Fruit fly (Drosophila melanogaster) whole organism, embryonic: ENCODE data around the gene scny.

Source experiments
- Bgb ChIP-seq: fragments of 200-800 bp; sonication (Bioruptor generic); IDR thresholded peaks from 2 replicates; pipeline ENCODE4 v1.3.6; 2022; ENCODE audit warnings: missing biosample characterization, missing genetic modification characterization; ENCODE audit not compliant: partially characterized antibody
- CG10267 ChIP-seq: fragments of 200-800 bp; sonication (Bioruptor generic); optimal IDR thresholded peaks from 2 replicates; lab custom pipeline; 2018; ENCODE audit warnings: missing biosample characterization, mild to moderate bottlenecking, missing genetic modification characterization, moderate library complexity
- CG10321 ChIP-seq: fragments of 200-800 bp; sonication (Bioruptor generic); IDR thresholded peaks from 2 replicates; pipeline ENCODE4 v1.3.6; 2022; ENCODE audit warnings: missing biosample characterization, missing genetic modification characterization
- CG12391 ChIP-seq: fragments of 200-800 bp; sonication (Bioruptor generic); optimal IDR thresholded peaks from 3 replicates; lab custom pipeline; 2018; ENCODE audit warnings: missing biosample characterization, mild to moderate bottlenecking, missing genetic modification characterization, moderate library complexity
- CG12659 ChIP-seq: fragments of 200-800 bp; sonication (Bioruptor generic); optimal IDR thresholded peaks from 3 replicates; lab custom pipeline; 2017; ENCODE audit warnings: mild to moderate bottlenecking, missing biosample characterization, missing genetic modification reagents, missing genetic modification characterization
- CG13775 ChIP-seq: fragments of 200-800 bp; sonication (Bioruptor generic); optimal IDR thresholded peaks from 3 replicates; lab custom pipeline; 2017; ENCODE audit warnings: missing biosample characterization, mild to moderate bottlenecking, missing genetic modification characterization
- CG16863 ChIP-seq: fragments of 200-800 bp; sonication (Bioruptor generic); optimal IDR thresholded peaks from 3 replicates; lab custom pipeline; 2016; ENCODE audit warnings: missing biosample characterization, missing genetic modification characterization
- CG17186 ChIP-seq: fragments of 200-800 bp; sonication (Bioruptor generic); optimal IDR thresholded peaks from 3 replicates; lab custom pipeline; 2017; ENCODE audit warnings: missing biosample characterization, missing genetic modification reagents, missing genetic modification characterization
- CG17802 ChIP-seq: fragments of 200-800 bp; sonication (Bioruptor generic); optimal IDR thresholded peaks from 2 replicates; lab custom pipeline; 2018; ENCODE audit warnings: missing biosample characterization, mild to moderate bottlenecking, missing genetic modification characterization, moderate library complexity
- CG1792 ChIP-seq: fragments of 200-800 bp; sonication (Bioruptor generic); optimal IDR thresholded peaks from 2 replicates; lab custom pipeline; 2016; ENCODE audit warnings: missing biosample characterization, missing genetic modification characterization
- CG18476 ChIP-seq: fragments of 200-800 bp; sonication (Bioruptor generic); optimal IDR thresholded peaks from 2 replicates; lab custom pipeline; 2016; ENCODE audit warnings: missing biosample characterization, mild to moderate bottlenecking, missing genetic modification characterization
- CG31224 ChIP-seq: fragments of 200-800 bp; sonication (Bioruptor generic); IDR thresholded peaks from 2 replicates; pipeline ENCODE4 v1.3.6; 2022; ENCODE audit warnings: missing biosample characterization, missing genetic modification characterization
- CG3163 ChIP-seq: fragments of 200-800 bp; sonication (Bioruptor generic); optimal IDR thresholded peaks from 3 replicates; lab custom pipeline; 2016; ENCODE audit warnings: missing biosample characterization, missing genetic modification characterization
- CG32532 ChIP-seq: fragments of 200-800 bp; sonication (Bioruptor generic); IDR thresholded peaks from 2 replicates; pipeline ENCODE4 v1.3.6; 2022; ENCODE audit warnings: missing biosample characterization, missing genetic modification characterization
- CG32767 ChIP-seq: fragments of 200-800 bp; sonication (Bioruptor generic); IDR thresholded peaks from 2 replicates; pipeline ENCODE4 v1.3.6; 2022; ENCODE audit warnings: missing biosample characterization, missing genetic modification characterization
- CG34376 ChIP-seq: fragments of 200-800 bp; sonication (Bioruptor generic); optimal IDR thresholded peaks from 2 replicates; lab custom pipeline; 2018; ENCODE audit warnings: missing biosample characterization, mild to moderate bottlenecking, missing genetic modification characterization
- CG6765 ChIP-seq: fragments of 200-800 bp; sonication (Bioruptor generic); optimal IDR thresholded peaks from 3 replicates; lab custom pipeline; 2017; ENCODE audit warnings: missing biosample characterization, mild to moderate bottlenecking, missing genetic modification characterization
- CG8388 ChIP-seq: fragments of 200-800 bp; sonication (Bioruptor generic); optimal IDR thresholded peaks from 2 replicates; lab custom pipeline; 2019; ENCODE audit warnings: missing biosample characterization, mild to moderate bottlenecking, missing genetic modification characterization, moderate library complexity
- Doc2 ChIP-seq: fragments of 200-800 bp; sonication (Bioruptor generic); IDR thresholded peaks from 2 replicates; pipeline ENCODE4 v1.3.6; 2022; ENCODE audit warnings: missing biosample characterization, missing genetic modification characterization
- Dref ChIP-seq: fragments of 200-800 bp; sonication (Bioruptor generic); IDR thresholded peaks from 2 replicates; pipeline ENCODE4 v1.3.6; 2022; ENCODE audit warnings: missing biosample characterization, missing genetic modification characterization
- E2f2 ChIP-seq: fragments of 200-800 bp; sonication (Bioruptor generic); IDR thresholded peaks from 2 replicates; pipeline ENCODE4 v1.3.6; 2022; ENCODE audit warnings: missing biosample characterization, missing genetic modification characterization
- HHEX ChIP-seq: fragments of 200-800 bp; sonication (Bioruptor generic); optimal IDR thresholded peaks from 3 replicates; lab custom pipeline; 2017; ENCODE audit warnings: missing biosample characterization, mild to moderate bottlenecking, missing genetic modification characterization, missing genetic modification reagents
- HmgZ ChIP-seq: fragments of 200-800 bp; sonication (Bioruptor generic); optimal IDR thresholded peaks from 2 replicates; lab custom pipeline; 2018; ENCODE audit warnings: missing biosample characterization, mild to moderate bottlenecking, missing genetic modification characterization
- Kr ChIP-seq: fragments of 200-800 bp; sonication (Bioruptor generic); optimal IDR thresholded peaks from 2 replicates; lab custom pipeline; 2017; ENCODE audit warnings: missing biosample characterization, mild to moderate bottlenecking, missing genetic modification characterization
- Med ChIP-seq: fragments of 200-800 bp; sonication (Bioruptor generic); peaks from one replicate; lab custom pipeline; 2016; ENCODE audit warnings: missing biosample characterization, missing genetic modification characterization, mild to moderate bottlenecking, inconsistent platforms, moderate library complexity
- Mes4 ChIP-seq: fragments of 200-800 bp; sonication (Bioruptor generic); optimal IDR thresholded peaks from 2 replicates; lab custom pipeline; 2016; ENCODE audit warnings: missing biosample characterization, missing genetic modification characterization
- Sin3A ChIP-seq: fragments of >200 bp; optimal IDR thresholded peaks from 2 replicates; lab custom pipeline; 2018
- abd-A ChIP-seq: fragments of 200-800 bp; sonication (Bioruptor generic); optimal IDR thresholded peaks from 3 replicates; lab custom pipeline; 2019; ENCODE audit warnings: missing biosample characterization, mild to moderate bottlenecking, missing genetic modification characterization, moderate library complexity
- ase ChIP-seq: fragments of 200-800 bp; sonication (Bioruptor generic); IDR thresholded peaks from 3 replicates; pipeline ENCODE4 v1.3.6; 2022; ENCODE audit warnings: missing biosample characterization, missing genetic modification characterization
- bbx ChIP-seq: fragments of 200-800 bp; sonication (Bioruptor generic); IDR thresholded peaks from 2 replicates; pipeline ENCODE4 v1.3.6; 2022; ENCODE audit warnings: missing biosample characterization, missing genetic modification characterization; ENCODE audit not compliant: partially characterized antibody
- chm ChIP-seq: fragments of 200-800 bp; sonication (Bioruptor generic); IDR thresholded peaks from 2 replicates; pipeline ENCODE4 v1.3.6; 2022; ENCODE audit warnings: missing biosample characterization, missing genetic modification characterization
- crp ChIP-seq, 2 experiments: fragments of 200-800 bp; sonication (Bioruptor generic); optimal IDR thresholded peaks; 2 replicates in 1 of 2; 3 replicates in 1 of 2; lab custom pipeline; 2017; ENCODE audit warnings: missing biosample characterization in 2 of 2, missing genetic modification characterization in 2 of 2, mild to moderate bottlenecking in 1 of 2, moderate library complexity in 1 of 2
- fd96Cb ChIP-seq: fragments of 200-800 bp; sonication (Bioruptor generic); optimal IDR thresholded peaks from 2 replicates; lab custom pipeline; 2018; ENCODE audit warnings: missing biosample characterization, mild to moderate bottlenecking, missing genetic modification characterization, moderate library complexity
- gcm2 ChIP-seq: fragments of 200-800 bp; sonication (Bioruptor generic); optimal IDR thresholded peaks from 2 replicates; lab custom pipeline; 2016; ENCODE audit warnings: missing biosample characterization, missing genetic modification characterization
- jing ChIP-seq: fragments of 200-800 bp; sonication (Bioruptor generic); optimal IDR thresholded peaks from 2 replicates; lab custom pipeline; 2018; ENCODE audit warnings: missing biosample characterization, mild to moderate bottlenecking, missing genetic modification characterization
- maf-S ChIP-seq: fragments of 200-800 bp; sonication (Bioruptor generic); optimal IDR thresholded peaks from 2 replicates; lab custom pipeline; 2016; ENCODE audit warnings: missing biosample characterization, missing genetic modification characterization
- mirr ChIP-seq: fragments of 200-800 bp; sonication (Bioruptor generic); optimal IDR thresholded peaks from 3 replicates; lab custom pipeline; 2018; ENCODE audit warnings: missing biosample characterization, mild to moderate bottlenecking, missing genetic modification characterization
- mld ChIP-seq: fragments of 200-800 bp; sonication (Bioruptor generic); IDR thresholded peaks from 3 replicates; pipeline ENCODE4 v1.3.6; 2022; ENCODE audit warnings: missing biosample characterization, missing genetic modification characterization; ENCODE audit not compliant: partially characterized antibody
- nau ChIP-seq: fragments of 200-800 bp; sonication (Bioruptor generic); optimal IDR thresholded peaks from 3 replicates; lab custom pipeline; 2017; ENCODE audit warnings: missing biosample characterization, mild to moderate bottlenecking, missing genetic modification characterization, missing genetic modification reagents
- ranshi ChIP-seq: fragments of 200-800 bp; sonication (Bioruptor generic); IDR thresholded peaks from 2 replicates; pipeline ENCODE4 v1.3.6; 2022; ENCODE audit warnings: missing biosample characterization, missing genetic modification characterization
- repo ChIP-seq: fragments of 200-800 bp; sonication (Bioruptor generic); optimal IDR thresholded peaks from 2 replicates; lab custom pipeline; 2016; ENCODE audit warnings: missing biosample characterization, missing genetic modification characterization
- sc ChIP-seq, 3 experiments: fragments of >200 bp in 2 of 3; fragments of 200-800 bp in 1 of 3; sonication (Bioruptor generic) in 1 of 3; optimal IDR thresholded peaks; 2 replicates in 2 of 3; 3 replicates in 1 of 3; lab custom pipeline; 2017; ENCODE audit warnings: mild to moderate bottlenecking in 1 of 3, missing biosample characterization in 1 of 3, missing genetic modification characterization in 1 of 3, missing genetic modification reagents in 1 of 3
- scrt ChIP-seq: fragments of 200-800 bp; sonication (Bioruptor generic); optimal IDR thresholded peaks from 2 replicates; lab custom pipeline; 2018; ENCODE audit warnings: missing biosample characterization, mild to moderate bottlenecking, missing genetic modification characterization, moderate library complexity
- slbo ChIP-seq: fragments of 200-800 bp; sonication (Bioruptor generic); IDR thresholded peaks from 2 replicates; pipeline ENCODE4 v1.3.6; 2022; ENCODE audit warnings: missing biosample characterization, missing genetic modification characterization
- sqz ChIP-seq: fragments of 200-800 bp; sonication (Bioruptor generic); optimal IDR thresholded peaks from 3 replicates; lab custom pipeline; 2018; ENCODE audit warnings: missing biosample characterization, mild to moderate bottlenecking, missing genetic modification characterization
- sr ChIP-seq: fragments of 200-800 bp; sonication (Bioruptor generic); IDR thresholded peaks from 3 replicates; pipeline ENCODE4 v1.3.6; 2022; ENCODE audit warnings: missing biosample characterization, missing genetic modification characterization
- stc ChIP-seq: fragments of 200-800 bp; sonication (Bioruptor generic); IDR thresholded peaks from 2 replicates; pipeline ENCODE4 v1.3.6; 2022; ENCODE audit warnings: missing biosample characterization, missing genetic modification characterization
- ttk ChIP-seq: fragments of 200-800 bp; sonication (Bioruptor generic); IDR thresholded peaks from 2 replicates; pipeline ENCODE4 v2.1.2; 2022; ENCODE audit warnings: missing biosample characterization, missing genetic modification characterization

scny gene

DNA sequence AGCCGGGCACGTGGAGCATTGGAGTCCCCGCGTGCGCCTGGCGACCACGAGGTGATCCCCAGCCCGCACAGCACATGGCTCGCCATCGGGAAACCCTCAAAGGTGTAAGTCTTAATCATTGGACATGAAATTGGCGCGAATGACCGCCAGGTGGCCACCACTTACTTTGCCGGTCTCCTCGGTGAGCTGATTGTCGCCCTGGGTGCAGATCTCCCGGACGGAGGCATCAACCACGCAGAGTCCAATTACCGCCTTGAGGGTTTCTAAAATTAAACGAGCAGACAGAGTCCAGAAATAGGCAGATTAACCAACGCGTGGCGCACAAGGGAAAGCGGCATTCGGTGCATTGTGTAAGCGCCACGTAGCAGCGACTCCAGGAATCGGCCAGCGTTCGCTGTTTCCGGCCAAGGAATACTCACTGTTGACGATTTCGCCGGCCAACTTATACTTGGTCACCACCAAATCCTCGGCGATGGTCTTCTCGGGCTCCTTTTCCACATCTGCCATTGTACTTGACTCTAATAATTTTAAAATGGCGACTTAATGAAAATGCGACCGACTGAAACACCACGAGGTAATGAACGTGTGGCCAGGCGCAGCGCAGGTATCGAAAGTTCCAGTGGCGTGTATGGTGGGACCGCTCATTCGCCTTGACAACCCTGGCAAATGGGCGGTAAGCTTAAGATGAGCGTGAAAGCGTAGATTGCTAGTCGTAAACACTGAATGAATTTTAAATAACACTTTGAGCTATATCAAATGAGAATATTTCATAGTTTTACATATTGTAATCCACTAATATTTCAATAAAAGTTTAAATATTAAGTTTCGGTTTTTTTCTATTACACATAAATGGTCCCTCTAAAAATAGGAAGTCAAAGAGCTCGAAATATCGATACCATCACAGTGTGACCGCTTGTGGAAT lies 3.6 kb upstream of the scny start, which contains the start of gene CG10576 (continued):
- TF ChIP-seq mirr (GFP tag; lab: Kevin White, UChicago) (no peak), CG10267 (peak; percentile 58), ttk (GFP tag; lab: Robert Waterston, UW) (no peak), ranshi (no peak), nau (GFP tag; lab: Kevin White, UChicago) (no peak), crp (GFP tag; optimal IDR thresholded peaks at IDR 0.05; lab: Kevin White, UChicago) (no peak), Kr (GFP tag; lab: Kevin White, UChicago) (no peak), scrt (GFP tag; lab: Kevin White, UChicago) (no peak), CG17186 (GFP tag; lab: Kevin White, UChicago) (peak; percentile 39), CG3163 (GFP tag; lab: Kevin White, UChicago) (no peak), maf-S (GFP tag; lab: Kevin White, UChicago) (no peak), Sin3A (lab: Kevin White, UChicago) (peak; percentile 94), Dref (peak; percentile 56), bbx (peak; percentile 44; the same call in 1 of the 2 replicates), CG18476 (GFP tag; lab: Kevin White, UChicago) (no peak), sqz (GFP tag; lab: Kevin White, UChicago) (no peak), repo (no peak), CG1792 (GFP tag; lab: Kevin White, UChicago) (no peak), HmgZ (tag; lab: Kevin White, UChicago) (peak; percentile 9), sr (GFP tag; lab: Robert Waterston, UW) (no peak), CG12391 (no peak), Bgb (no peak; the same call in 1 of the 2 replicates), gcm2 (GFP tag; lab: Kevin White, UChicago) (no peak), mld (GFP tag; lab: Robert Waterston, UW) (no peak), CG17802 (tag; lab: Kevin White, UChicago) (no peak), CG6765 (GFP tag; lab: Kevin White, UChicago) (no peak), E2f2 (peak; percentile 80), jing (no peak), CG32532 (GFP tag; lab: Robert Waterston, UW) (0 out of 2 replicates have a peak, but pooled peaks have one; percentile 26), CG8388 (GFP tag; lab: Kevin White, UChicago) (no peak), CG13775 (GFP tag; lab: Kevin White, UChicago) (no peak), HHEX (GFP tag; lab: Kevin White, UChicago) (no peak), Med (GFP tag; lab: Kevin White, UChicago) (peak; percentile 86), ase (GFP tag; lab: Robert Waterston, UW) (no peak), stc (peak; percentile 31; the same call in 1 of the 2 replicates), CG16863 (GFP tag; lab: Kevin White, UChicago) (peak; percentile 36), chm (GFP tag; lab: Robert Waterston, UW) (no peak), CG32767 (no peak), abd-A (tag; lab: Kevin White, UChicago) (no peak), CG31224 (GFP tag; lab: Robert Waterston, UW) (no peak), Doc2 (GFP tag; lab: Robert Waterston, UW) (no peak), CG10321 (GFP tag; lab: Robert Waterston, UW) (no peak), CG34376 (GFP tag; lab: Kevin White, UChicago) (no peak), slbo (GFP tag; lab: Robert Waterston, UW) (0 out of 2 replicates have a peak, but pooled peaks have one; percentile 16), Mes4 (GFP tag; lab: Kevin White, UChicago) (no peak), fd96Cb (tag; lab: Kevin White, UChicago) (no peak), CG12659 (peak; percentile 79), sc (optimal IDR thresholded peaks at IDR 0.05; lab: Kevin White, UChicago) (no peak), sc (GFP tag; optimal IDR thresholded peaks at IDR 0.05; lab: Kevin White, UChicago) (no peak)
